Worm (Caenorhabditis elegans) whole organism, L1 larva: ENCODE data around the gene spe-18.

ENCODE experiments used
- C34B4.2 ChIP-seq: sonication (generic microtip); optimal IDR thresholded peaks from 2 replicates; lab custom pipeline; 2017; ENCODE audit warnings: mild to moderate bottlenecking, missing genetic modification characterization, missing compliant biosample characterization
- F16B12.6 ChIP-seq: fragments of 150-350 bp; optimal IDR thresholded peaks from 2 replicates; lab custom pipeline; 2014; ENCODE audit warnings: missing biosample characterization, missing genetic modification characterization
- Y116A8C.19 ChIP-seq: sonication (generic microtip); optimal IDR thresholded peaks from 2 replicates; lab custom pipeline; 2016; ENCODE audit warnings: missing compliant biosample characterization, missing genetic modification characterization, borderline replicate concordance
- aly-2 ChIP-seq: fragments of 150-350 bp; optimal IDR thresholded peaks from 2 replicates; lab custom pipeline; 2014; ENCODE audit warnings: missing biosample characterization, missing genetic modification characterization
- blmp-1 ChIP-seq: fragments of 150-350 bp; optimal IDR thresholded peaks from 2 replicates; lab custom pipeline; 2014; ENCODE audit warnings: missing biosample characterization, missing genetic modification characterization
- efl-1 ChIP-seq, 4 experiments: fragments of 150-350 bp; optimal IDR thresholded peaks in 3 of 4; peaks in 1 of 4; 1 replicate in 1 of 4; 2 replicates in 3 of 4; lab custom pipeline; 2014; ENCODE audit warnings: missing biosample characterization in 2 of 4, missing genetic modification characterization in 2 of 4, missing genetic modification reagents in 2 of 4
- elt-3 ChIP-seq, 6 experiments: fragments of 150-350 bp in 1 of 6; sonication (generic microtip); optimal IDR thresholded peaks; 2 replicates each; lab custom pipeline; 2017 to 2018; ENCODE audit warnings: missing biosample characterization in 6 of 6, missing genetic modification characterization in 6 of 6, inconsistent platforms in 1 of 6
- hlh-4 ChIP-seq: sonication (generic microtip); optimal IDR thresholded peaks from 2 replicates; lab custom pipeline; 2016; ENCODE audit warnings: mild to moderate bottlenecking, missing genetic modification characterization, missing compliant biosample characterization
- lin-13 ChIP-seq: fragments of 150-350 bp; optimal IDR thresholded peaks from 2 replicates; lab custom pipeline; 2014; ENCODE audit warnings: missing biosample characterization, missing genetic modification reagents, missing genetic modification characterization
- lin-35 ChIP-seq, 2 experiments: fragments of 150-350 bp; optimal IDR thresholded peaks; 2 replicates each; lab custom pipeline; 2014; ENCODE audit warnings: missing biosample characterization in 2 of 2, missing genetic modification characterization in 2 of 2, missing genetic modification reagents in 2 of 2
- mab-9 ChIP-seq: fragments of 200-800 bp; sonication (Bioruptor generic); IDR thresholded peaks from 2 replicates; pipeline ENCODE4 v1.3.6; 2022; ENCODE audit warnings: missing genetic modification reagents, missing genetic modification characterization, missing compliant biosample characterization
- mdl-1 ChIP-seq, 2 experiments: fragments of 150-350 bp; optimal IDR thresholded peaks; 2 replicates each; lab custom pipeline; 2014 to 2017; ENCODE audit warnings: missing biosample characterization in 2 of 2, missing genetic modification characterization in 2 of 2, inconsistent platforms in 1 of 2
- nhr-11 ChIP-seq: fragments of 150-350 bp; optimal IDR thresholded peaks from 2 replicates; lab custom pipeline; 2014; ENCODE audit warnings: missing biosample characterization, missing genetic modification characterization
- nhr-19 ChIP-seq: fragments of 200-800 bp; sonication (Bioruptor generic); conservative IDR thresholded peaks from 2 replicates; pipeline ENCODE4 v1.3.6; 2022; ENCODE audit warnings: missing genetic modification characterization, missing compliant biosample characterization
- nhr-20 ChIP-seq: sonication (generic microtip); optimal IDR thresholded peaks from 2 replicates; lab custom pipeline; 2016; ENCODE audit warnings: mild to moderate bottlenecking, missing genetic modification characterization, missing compliant biosample characterization
- nhr-237 ChIP-seq: fragments of 150-350 bp; optimal IDR thresholded peaks from 2 replicates; lab custom pipeline; 2014; ENCODE audit warnings: missing biosample characterization, missing genetic modification characterization
- nhr-28 ChIP-seq: fragments of 150-350 bp; optimal IDR thresholded peaks from 2 replicates; lab custom pipeline; 2014; ENCODE audit warnings: missing biosample characterization, missing genetic modification characterization
- nhr-71 ChIP-seq: sonication (generic microtip); optimal IDR thresholded peaks from 2 replicates; lab custom pipeline; 2016; ENCODE audit warnings: mild to moderate bottlenecking, missing genetic modification characterization, moderate library complexity, missing compliant biosample characterization
- nhr-76 ChIP-seq: sonication (generic microtip); optimal IDR thresholded peaks from 2 replicates; lab custom pipeline; 2017; ENCODE audit warnings: missing biosample characterization, missing genetic modification characterization
- nhr-84 ChIP-seq: sonication (generic microtip); optimal IDR thresholded peaks from 2 replicates; lab custom pipeline; 2017; ENCODE audit warnings: missing biosample characterization, missing genetic modification characterization
- nhr-85 ChIP-seq: sonication (generic microtip); peaks from one replicate; lab custom pipeline; 2016; ENCODE audit warnings: missing genetic modification characterization, inconsistent platforms, missing compliant biosample characterization
- rnt-1 ChIP-seq: sonication (generic microtip); optimal IDR thresholded peaks from 2 replicates; lab custom pipeline; 2016; ENCODE audit warnings: mild to moderate bottlenecking, missing genetic modification characterization, moderate library complexity, missing compliant biosample characterization
- snpc-4 ChIP-seq: fragments of 150-350 bp; optimal IDR thresholded peaks from 2 replicates; lab custom pipeline; 2014; ENCODE audit warnings: missing biosample characterization, missing genetic modification characterization
- snu-23 ChIP-seq: sonication (generic microtip); optimal IDR thresholded peaks from 2 replicates; lab custom pipeline; 2016; ENCODE audit warnings: missing genetic modification characterization, missing compliant biosample characterization
- sptf-1 ChIP-seq: fragments of 150-350 bp; optimal IDR thresholded peaks from 2 replicates; lab custom pipeline; 2014; ENCODE audit warnings: missing biosample characterization, missing genetic modification characterization
- sup-37 ChIP-seq: fragments of 200-800 bp; sonication (Bioruptor generic); optimal IDR thresholded peaks from 2 replicates; lab custom pipeline; 2018; ENCODE audit warnings: mild to moderate bottlenecking, missing genetic modification characterization, missing compliant biosample characterization
- swsn-7 ChIP-seq: sonication (generic microtip); optimal IDR thresholded peaks from 2 replicates; lab custom pipeline; 2016; ENCODE audit warnings: missing genetic modification characterization, missing compliant biosample characterization
- unc-130 ChIP-seq: fragments of 150-350 bp; optimal IDR thresholded peaks from 2 replicates; lab custom pipeline; 2017; ENCODE audit warnings: missing biosample characterization, missing genetic modification characterization, inconsistent platforms
- unc-62 ChIP-seq: fragments of 150-350 bp; optimal IDR thresholded peaks from 2 replicates; lab custom pipeline; 2014; ENCODE audit warnings: missing biosample characterization, missing genetic modification reagents, missing genetic modification characterization
- unc-86 ChIP-seq: sonication (generic microtip); optimal IDR thresholded peaks from 2 replicates; lab custom pipeline; 2016; ENCODE audit warnings: missing genetic modification characterization, missing compliant biosample characterization
- unc-98 ChIP-seq: fragments of 200-800 bp; sonication (Bioruptor generic); IDR thresholded peaks from 2 replicates; pipeline ENCODE4 v1.3.6; 2022; ENCODE audit warnings: missing genetic modification characterization, missing compliant biosample characterization
- vab-15 ChIP-seq: sonication (generic microtip); optimal IDR thresholded peaks from 2 replicates; lab custom pipeline; 2017; ENCODE audit warnings: missing genotype, mild to moderate bottlenecking, missing genetic modification characterization, missing compliant biosample characterization
- ztf-11 ChIP-seq, 2 experiments: sonication (generic microtip); optimal IDR thresholded peaks; 2 replicates each; lab custom pipeline; 2016 to 2017; ENCODE audit warnings: missing genetic modification characterization in 2 of 2, missing biosample characterization in 1 of 2, missing compliant biosample characterization in 1 of 2
- ztf-4 ChIP-seq: fragments of 150-350 bp; optimal IDR thresholded peaks from 2 replicates; lab custom pipeline; 2014; ENCODE audit warnings: missing biosample characterization, missing genetic modification characterization

The spe-18 gene

DNA sequence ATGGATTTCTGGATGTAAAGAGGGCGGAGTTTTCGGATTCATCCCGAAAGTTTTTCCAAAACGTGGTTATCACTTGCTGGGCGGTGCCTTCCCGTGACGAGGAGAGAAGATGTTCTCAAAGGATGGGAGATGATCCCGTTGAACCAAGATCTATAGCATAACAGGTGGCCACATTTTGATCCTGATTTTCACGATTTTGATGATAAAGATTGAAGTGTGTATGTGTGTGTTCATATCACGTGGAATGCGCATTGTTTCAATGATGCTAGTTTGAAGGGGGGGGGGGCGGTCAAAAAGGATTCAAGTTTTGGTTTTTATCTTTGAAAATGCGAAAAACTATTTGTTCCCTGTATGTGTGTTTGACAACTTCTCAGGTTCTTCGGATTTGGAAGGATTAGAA is 8.0 kb downstream of the spe-18 start, which contains the start of gene mltn-1:
Gene mltn-1 (minus strand): TSS at position 22 of the 400 bp plus-strand sequence.
- peak; percentile 22 for TF ChIP-seq unc-130 (tag; lab: Kevin White, UChicago)
- TF ChIP-seq nhr-11 (tag; lab: Kevin White, UChicago) = no peak
- TF ChIP-seq elt-3 (tag; optimal IDR thresholded peaks at IDR 0.05; lab: Kevin White, UChicago) = peak in 1 of 6 experiments; percentile 82
- TF ChIP-seq lin-35 (GFP tag; optimal IDR thresholded peaks at IDR 0.05; lab: Kevin White, UChicago) = no peak
- no peak for TF ChIP-seq efl-1 (optimal IDR thresholded peaks at IDR 0.05; lab: Kevin White, UChicago)
- TF ChIP-seq efl-1 (GFP tag; optimal IDR thresholded peaks at IDR 0.05 in 1 of 2; lab: Kevin White, UChicago) = peak in 1 of 2 experiments; percentile 77
- TF ChIP-seq blmp-1 (tag; lab: Kevin White, UChicago) = peak; percentile 77
- TF ChIP-seq F16B12.6 = no peak
- peak in 1 of 2 experiments; percentile 36 for TF ChIP-seq mdl-1 (tag; optimal IDR thresholded peaks at IDR 0.05; lab: Kevin White, UChicago)
- no peak for TF ChIP-seq lin-13 (GFP tag; lab: Kevin White, UChicago)
- no peak for TF ChIP-seq snpc-4 (tag; lab: Kevin White, UChicago)
- TF ChIP-seq vab-15 = no peak

DNA sequence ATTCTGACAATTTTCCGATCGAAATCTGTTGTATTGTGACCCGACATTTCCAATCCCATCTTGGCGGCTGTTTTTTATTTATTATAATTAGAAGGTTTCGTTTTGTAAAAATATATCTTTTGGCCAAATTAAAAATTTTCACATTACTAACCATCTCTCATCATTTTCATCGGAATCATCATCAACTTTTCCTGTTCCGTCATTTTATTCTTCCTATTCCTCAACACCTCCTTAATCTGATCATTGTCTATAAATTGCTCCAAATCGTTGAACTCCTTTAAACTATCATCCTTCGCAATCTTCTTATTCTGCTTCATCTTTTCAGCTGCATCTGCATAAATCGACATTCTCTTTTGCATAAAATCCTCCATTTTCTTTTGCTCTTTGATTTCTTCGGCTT is 10.8 kb downstream of the spe-18 start:
- TF ChIP-seq nhr-85 (tag; lab: Kevin White, UChicago) = peak; percentile 13
- TF ChIP-seq C34B4.2 (tag; lab: Kevin White, UChicago) = no peak
- TF ChIP-seq sup-37 = no peak
- no peak for TF ChIP-seq nhr-20 (tag; lab: Kevin White, UChicago)
- no peak for TF ChIP-seq nhr-19 (GFP tag; lab: Robert Waterston, UW)

DNA sequence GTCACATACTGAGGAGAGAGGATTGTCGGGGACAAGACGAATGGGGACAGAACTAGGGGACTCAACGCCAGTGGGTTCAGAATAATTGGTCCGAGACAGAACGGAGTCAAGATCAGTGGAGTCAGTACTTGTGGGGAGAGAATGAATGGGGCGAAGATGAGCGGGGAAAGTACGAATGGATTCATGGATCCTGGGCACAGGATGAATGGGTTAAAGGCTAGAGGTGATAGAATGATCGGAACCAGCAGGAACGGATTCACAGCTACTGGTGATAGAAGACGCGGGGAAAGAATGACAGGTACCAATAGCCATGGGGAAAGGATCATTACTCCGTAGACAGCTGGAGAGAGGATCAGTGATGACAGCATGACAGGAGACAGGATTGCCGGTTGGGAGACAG is 13.6 kb downstream of the spe-18 start:
- TF ChIP-seq aly-2 (tag; lab: Kevin White, UChicago) = no peak
- TF ChIP-seq unc-62 (GFP tag; lab: Kevin White, UChicago) = no peak
- no peak for TF ChIP-seq snu-23 (GFP tag; lab: Kevin White, UChicago)
- TF ChIP-seq mab-9 (GFP tag; lab: Robert Waterston, UW) = no peak
- no peak for TF ChIP-seq nhr-84 (tag; lab: Kevin White, UChicago)
- TF ChIP-seq nhr-28 = no peak
- no peak for TF ChIP-seq efl-1 (optimal IDR thresholded peaks at IDR 0.05; lab: Kevin White, UChicago)
- TF ChIP-seq efl-1 (GFP tag; optimal IDR thresholded peaks at IDR 0.05 in 1 of 2; lab: Kevin White, UChicago) = peak in 1 of 2 experiments; percentile 13
- TF ChIP-seq unc-98 (GFP tag; lab: Robert Waterston, UW) = no peak

DNA sequence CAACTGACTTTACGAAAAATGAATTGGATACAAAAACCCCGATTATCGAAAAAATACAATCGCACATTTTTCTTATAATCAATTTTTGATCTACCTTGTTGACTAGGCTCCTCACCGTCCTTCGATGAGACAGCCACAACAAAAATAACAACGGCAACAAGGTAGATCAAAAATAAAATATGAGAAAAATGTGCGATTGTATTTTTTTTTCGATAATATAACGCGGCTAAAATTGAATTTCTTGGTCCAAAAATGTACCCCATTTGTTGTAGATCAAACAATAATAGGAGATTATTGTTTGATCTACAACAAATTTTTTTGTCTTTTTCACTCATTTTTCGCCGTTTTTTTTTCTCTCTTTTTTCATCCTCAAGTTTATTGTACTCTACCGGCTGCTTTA is 22.6 kb downstream of the spe-18 start:
- TF ChIP-seq C34B4.2 (tag; lab: Kevin White, UChicago) (no peak), hlh-4 (tag; lab: Kevin White, UChicago) (no peak), nhr-71 (tag; lab: Kevin White, UChicago) (no peak), rnt-1 (tag; lab: Kevin White, UChicago) (no peak), sptf-1 (tag; lab: Kevin White, UChicago) (no peak), mdl-1 (tag; optimal IDR thresholded peaks at IDR 0.05; lab: Kevin White, UChicago) (no peak), nhr-76 (tag; lab: Kevin White, UChicago) (no peak), Y116A8C.19 (tag; lab: Kevin White, UChicago) (no peak), swsn-7 (tag; lab: Kevin White, UChicago) (no peak)

DNA sequence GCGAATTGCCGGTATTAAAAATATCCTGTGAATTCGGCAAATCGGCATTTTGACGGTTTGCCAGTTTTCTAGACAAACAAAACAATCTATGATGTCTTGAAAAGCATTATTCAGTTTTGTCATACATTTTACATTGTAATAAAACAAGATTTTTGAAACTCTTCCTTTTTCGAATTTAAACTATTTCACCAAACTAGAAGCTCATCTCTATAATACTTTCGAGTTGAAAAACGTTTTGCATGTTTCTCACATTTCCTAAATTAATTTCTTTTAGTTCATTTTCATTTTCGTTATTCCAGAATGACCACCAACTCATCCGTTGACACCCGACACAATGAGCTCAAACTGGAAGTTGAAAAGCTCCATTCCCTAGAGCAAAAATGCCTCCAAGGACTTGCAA is 23.6 kb downstream of the spe-18 start, which contains the start of gene F29C12.6:
Gene F29C12.6 (plus strand): TSS at position 301 of the 400 bp plus-strand sequence.
- TF ChIP-seq nhr-237 (tag; lab: Kevin White, UChicago) (no peak), unc-86 (no peak), nhr-84 (tag; lab: Kevin White, UChicago) (no peak), Y116A8C.19 (tag; lab: Kevin White, UChicago) (no peak), ztf-11 (tag; optimal IDR thresholded peaks at IDR 0.05; lab: Kevin White, UChicago) (no peak), ztf-4 (tag; lab: Kevin White, UChicago) (no peak)
- TF ChIP-seq, all 84 proteins: peak for 0
